Fruit fly (Drosophila melanogaster) whole organism, prepupa: ENCODE results near the gene Ref1.

ENCODE experiments used
- CG8119 ChIP-seq: fragments of 200-800 bp; sonication (Bioruptor generic); IDR thresholded peaks from 3 replicates; pipeline ENCODE4 v1.3.6; 2022; ENCODE audit warnings: missing biosample characterization, missing genetic modification characterization
- Gug ChIP-seq: fragments of 200-800 bp; sonication (Bioruptor generic); IDR thresholded peaks from 2 replicates; pipeline ENCODE4 v1.3.6; 2022; ENCODE audit warnings: missing biosample characterization, missing genetic modification characterization
- Lpt ChIP-seq: fragments of 200-800 bp; sonication (Bioruptor generic); optimal IDR thresholded peaks from 3 replicates; lab custom pipeline; 2016; ENCODE audit warnings: missing biosample characterization, missing genetic modification characterization
- fd59A ChIP-seq: fragments of 200-800 bp; sonication (Bioruptor generic); optimal IDR thresholded peaks from 2 replicates; lab custom pipeline; 2017; ENCODE audit warnings: missing biosample characterization, mild to moderate bottlenecking, missing genetic modification characterization, missing genetic modification reagents
- lz ChIP-seq: fragments of 200-800 bp; sonication (Bioruptor generic); optimal IDR thresholded peaks from 3 replicates; lab custom pipeline; 2016; ENCODE audit warnings: missing biosample characterization, missing genetic modification characterization

dm6 chr3R:7076293-7076981 lies 3.8 kb downstream of the Ref1 start:
- no peak for TF ChIP-seq lz
- no peak for TF ChIP-seq Lpt
- no peak for TF ChIP-seq Gug (GFP tag; lab: Robert Waterston, UW)
- TF ChIP-seq CG8119 (GFP tag; lab: Robert Waterston, UW) = no peak
- no peak for TF ChIP-seq fd59A
